Worm (Caenorhabditis elegans): Measurements from ENCODE around the gene fbxa-47.
A peak's percentile ranks its signal among the peaks of the same experiment; 100 is the strongest.

Gene fbxa-47

ce11 chrIII:2232360-2232759 lies at the start of gene fbxa-47:
TSS of gene fbxa-47 (minus strand) at chrIII:2232460.
- TF ChIP-seq tbx-8 (GFP tag; optimal IDR thresholded peaks at IDR 0.05) (no peak), zip-8 (tag; optimal IDR thresholded peaks at IDR 0.05) (no peak), ztf-11 (tag; optimal IDR thresholded peaks at IDR 0.05) (no peak), lin-32 (GFP tag; optimal IDR thresholded peaks at IDR 0.05) (no peak), ces-1 (GFP tag; optimal IDR thresholded peaks at IDR 0.05) (no peak), nhr-237 (tag; optimal IDR thresholded peaks at IDR 0.05) (no peak), sem-2 (GFP tag; optimal IDR thresholded peaks at IDR 0.05) (no peak), ham-2 (GFP tag; optimal IDR thresholded peaks at IDR 0.05) (no peak), M03D4.4 (tag; optimal IDR thresholded peaks at IDR 0.05) (no peak), nhr-28 (tag; optimal IDR thresholded peaks at IDR 0.05) (no peak), ceh-43 (GFP tag; optimal IDR thresholded peaks at IDR 0.05) (no peak), nhr-2 (tag; optimal IDR thresholded peaks at IDR 0.05) (no peak), cnd-1 (tag; optimal IDR thresholded peaks at IDR 0.05) (no peak), mab-5 (tag; optimal IDR thresholded peaks at IDR 0.05) (no peak), flh-1 (GFP tag; optimal IDR thresholded peaks at IDR 0.05) (no peak), ceh-39 (tag; optimal IDR thresholded peaks at IDR 0.05) (no peak), snpc-4 (tag; optimal IDR thresholded peaks at IDR 0.05) (no peak)

- no peak for TF ChIP-seq unc-120 (tag; optimal IDR thresholded peaks at IDR 0.05; ENCODE audit: poor library complexity, severe bottlenecking)
- TF ChIP-seq zip-8 (tag; optimal IDR thresholded peaks at IDR 0.05): peak; percentile 8
These were observed 48.3 kb upstream of the fbxa-47 start, which contains the start of gene Y54F10BM.22 for ce11 chrIII:2280569-2280968. TSS of gene Y54F10BM.22 (plus strand) at chrIII:2280899.

- TF ChIP-seq blmp-1 (tag; optimal IDR thresholded peaks at IDR 0.05) (no peak), ces-1 (GFP tag; optimal IDR thresholded peaks at IDR 0.05) (no peak), sptf-1 (tag; optimal IDR thresholded peaks at IDR 0.05) (no peak), M03D4.4 (tag; optimal IDR thresholded peaks at IDR 0.05) (no peak), nhr-76 (tag; optimal IDR thresholded peaks at IDR 0.05) (no peak), ceh-39 (tag; optimal IDR thresholded peaks at IDR 0.05) (no peak), mep-1 (tag; optimal IDR thresholded peaks at IDR 0.05) (no peak), hlh-1 (tag; optimal IDR thresholded peaks at IDR 0.05) (no peak), lin-32 (GFP tag; optimal IDR thresholded peaks at IDR 0.05) (no peak), unc-62 (GFP tag; optimal IDR thresholded peaks at IDR 0.05) (no peak), ceh-83 (GFP tag; optimal IDR thresholded peaks at IDR 0.05) (no peak), cnd-1 (tag; optimal IDR thresholded peaks at IDR 0.05) (no peak)
These were observed 47.2 kb upstream of the fbxa-47 start, which contains the start of gene Y54F10BM.23 for ce11 chrIII:2279457-2279856. TSS of gene Y54F10BM.23 (minus strand) at chrIII:2279557.

- TF ChIP-seq ceh-39 (tag; optimal IDR thresholded peaks at IDR 0.05): no peak
- TF ChIP-seq sptf-1 (tag; optimal IDR thresholded peaks at IDR 0.05): no peak
- TF ChIP-seq mab-5 (tag; optimal IDR thresholded peaks at IDR 0.05): no peak
- TF ChIP-seq nhr-76 (tag; optimal IDR thresholded peaks at IDR 0.05): no peak
- TF ChIP-seq ces-1 (GFP tag; optimal IDR thresholded peaks at IDR 0.05): no peak
- TF ChIP-seq unc-120 (tag; optimal IDR thresholded peaks at IDR 0.05; ENCODE audit: poor library complexity, severe bottlenecking): no peak
- no peak for TF ChIP-seq elt-3 (tag; optimal IDR thresholded peaks at IDR 0.05)
- no peak for TF ChIP-seq blmp-1 (tag; optimal IDR thresholded peaks at IDR 0.05)
- TF ChIP-seq flh-1 (GFP tag; optimal IDR thresholded peaks at IDR 0.05): no peak
- no peak for TF ChIP-seq bed-3 (GFP tag; optimal IDR thresholded peaks at IDR 0.05)
- no peak for TF ChIP-seq lsy-2 (tag; optimal IDR thresholded peaks at IDR 0.05)
- TF ChIP-seq unc-62 (GFP tag; optimal IDR thresholded peaks at IDR 0.05): no peak
These were observed 44.6 kb upstream of the fbxa-47 start, which contains the start of gene Y54F10BM.21 for ce11 chrIII:2276842-2277241. TSS of gene Y54F10BM.21 (plus strand) at chrIII:2277142.

- TF ChIP-seq ceh-83 (GFP tag; optimal IDR thresholded peaks at IDR 0.05): no peak
- no peak for TF ChIP-seq nhr-28 (tag; optimal IDR thresholded peaks at IDR 0.05)
- no peak for TF ChIP-seq unc-120 (tag; optimal IDR thresholded peaks at IDR 0.05; ENCODE audit: poor library complexity, severe bottlenecking)
- TF ChIP-seq ztf-11 (tag; optimal IDR thresholded peaks at IDR 0.05): no peak
- TF ChIP-seq cnd-1 (tag; optimal IDR thresholded peaks at IDR 0.05): no peak
- TF ChIP-seq blmp-1 (tag; optimal IDR thresholded peaks at IDR 0.05): no peak
- no peak for TF ChIP-seq lin-13 (tag; optimal IDR thresholded peaks at IDR 0.05)
- TF ChIP-seq flh-1 (GFP tag; optimal IDR thresholded peaks at IDR 0.05): no peak
- no peak for TF ChIP-seq elt-3 (tag; optimal IDR thresholded peaks at IDR 0.05)
- TF ChIP-seq ceh-43 (GFP tag; optimal IDR thresholded peaks at IDR 0.05): no peak
- TF ChIP-seq lin-32 (GFP tag; optimal IDR thresholded peaks at IDR 0.05): no peak
- TF ChIP-seq nhr-2 (tag; optimal IDR thresholded peaks at IDR 0.05): no peak
- no peak for TF ChIP-seq hlh-1 (tag; optimal IDR thresholded peaks at IDR 0.05)
- no peak for TF ChIP-seq mep-1 (tag; optimal IDR thresholded peaks at IDR 0.05)
- TF ChIP-seq unc-39 (tag; optimal IDR thresholded peaks at IDR 0.05): no peak
- no peak for TF ChIP-seq nhr-76 (tag; optimal IDR thresholded peaks at IDR 0.05)
- no peak for TF ChIP-seq unc-62 (GFP tag; optimal IDR thresholded peaks at IDR 0.05)
- no peak for TF ChIP-seq M03D4.4 (tag; optimal IDR thresholded peaks at IDR 0.05)
- TF ChIP-seq ces-1 (GFP tag; optimal IDR thresholded peaks at IDR 0.05): no peak
These were observed 40.5 kb upstream of the fbxa-47 start, which contains the start of gene fbxa-39 for ce11 chrIII:2272732-2273131. TSS of gene fbxa-39 (plus strand) at chrIII:2273032.

Data from whole organism, mixed stage, embryonic.